Fruit fly (Drosophila melanogaster): Measurements from ENCODE around the gene Sec61gamma.

The Sec61gamma gene

dm6 chrX:19663196-19663858 lies 20.2 kb downstream of the Sec61gamma start (continued):
- peak; percentile 14 for TF ChIP-seq rgr (GFP tag; optimal IDR thresholded peaks at IDR 0.05)
- peak; percentile 68 for TF ChIP-seq Sp1 (GFP tag; optimal IDR thresholded peaks at IDR 0.05)

- TF ChIP-seq Dif (GFP tag; optimal IDR thresholded peaks at IDR 0.05; ENCODE audit: partially characterized antibody) (no peak), Hr78 (GFP tag; optimal IDR thresholded peaks at IDR 0.05) (no peak), woc (GFP tag; optimal IDR thresholded peaks at IDR 0.05) (peak; percentile 6), Hnf4 (GFP tag; optimal IDR thresholded peaks at IDR 0.05) (peak; percentile 15), GATAd (GFP tag; optimal IDR thresholded peaks at IDR 0.05) (no peak)
These were observed 21.0 kb downstream of the Sec61gamma start, which contains the start of the genes CG14223 and Ssu72 for dm6 chrX:19663859-19664728. Gene CG14223 (minus strand): TSS chrX:19663971. Gene Ssu72 (plus strand): TSS chrX:19664561.

- no peak for TF ChIP-seq Dfd (GFP tag; optimal IDR thresholded peaks at IDR 0.05)
- no peak for TF ChIP-seq Vsx2 (GFP tag; optimal IDR thresholded peaks at IDR 0.05; ENCODE audit: partially characterized antibody)
- TF ChIP-seq h (GFP tag; optimal IDR thresholded peaks at IDR 0.05), result peak; percentile 32
- TF ChIP-seq Hnf4 (GFP tag; optimal IDR thresholded peaks at IDR 0.05), result no peak
- no peak for TF ChIP-seq GATAd (GFP tag; optimal IDR thresholded peaks at IDR 0.05)
- TF ChIP-seq Mio (GFP tag; optimal IDR thresholded peaks at IDR 0.05), result no peak
- no peak for TF ChIP-seq sage (GFP tag; optimal IDR thresholded peaks at IDR 0.05)
- TF ChIP-seq Sp1 (GFP tag; optimal IDR thresholded peaks at IDR 0.05), result peak; percentile 49
- TF ChIP-seq Rel (GFP tag; optimal IDR thresholded peaks at IDR 0.05), result no peak
- peak; percentile 30 for TF ChIP-seq Rel (tag; optimal IDR thresholded peaks at IDR 0.05)
- peak; percentile 37 for TF ChIP-seq fru (GFP tag; optimal IDR thresholded peaks at IDR 0.05)
- peak; percentile 23 for TF ChIP-seq br (GFP tag; optimal IDR thresholded peaks at IDR 0.05)
- TF ChIP-seq ey (GFP tag; optimal IDR thresholded peaks at IDR 0.05), result peak; percentile 25
- TF ChIP-seq dmrt93B (GFP tag; optimal IDR thresholded peaks at IDR 0.05), result peak; percentile 20
- peak; percentile 11 for TF ChIP-seq CG9705 (GFP tag; optimal IDR thresholded peaks at IDR 0.05)
- no peak for TF ChIP-seq sv (GFP tag; optimal IDR thresholded peaks at IDR 0.05)
- TF ChIP-seq Dif (GFP tag; optimal IDR thresholded peaks at IDR 0.05; ENCODE audit: partially characterized antibody), result peak; percentile 48
- no peak for TF ChIP-seq dl (GFP tag; optimal IDR thresholded peaks at IDR 0.05; ENCODE audit: insufficient read depth in 1 of 2, partially characterized antibody in 2 of 2)
- no peak for TF ChIP-seq Jra (GFP tag; optimal IDR thresholded peaks at IDR 0.05)
- TF ChIP-seq N (GFP tag; optimal IDR thresholded peaks at IDR 0.05), result no peak
- TF ChIP-seq dsf (GFP tag; optimal IDR thresholded peaks at IDR 0.05; ENCODE audit: borderline replicate concordance), result no peak
- TF ChIP-seq jim (GFP tag; optimal IDR thresholded peaks at IDR 0.05), result no peak
- TF ChIP-seq OdsH (GFP tag; optimal IDR thresholded peaks at IDR 0.05), result no peak
- no peak for TF ChIP-seq psq (GFP tag; optimal IDR thresholded peaks at IDR 0.05)
- TF ChIP-seq usp (GFP tag; optimal IDR thresholded peaks at IDR 0.05), result no peak
- no peak for TF ChIP-seq lola (GFP tag; optimal IDR thresholded peaks at IDR 0.05)
- TF ChIP-seq Abd-B (GFP tag; optimal IDR thresholded peaks at IDR 0.05), result no peak
- no peak for TF ChIP-seq brk (GFP tag; optimal IDR thresholded peaks at IDR 0.05)
- TF ChIP-seq Myc (optimal IDR thresholded peaks at IDR 0.05), result no peak
- no peak for TF ChIP-seq CrebA (GFP tag; optimal IDR thresholded peaks at IDR 0.05; ENCODE audit: borderline replicate concordance)
- no peak for TF ChIP-seq Hr83 (GFP tag; optimal IDR thresholded peaks at IDR 0.05; ENCODE audit: poor library complexity, severe bottlenecking)
- no peak for TF ChIP-seq pan (optimal IDR thresholded peaks at IDR 0.05)
- peak in 1 of 2 experiments; percentile 43 for TF ChIP-seq foxo (GFP tag; optimal IDR thresholded peaks at IDR 0.05)
- peak; percentile 53 for TF ChIP-seq woc (GFP tag; optimal IDR thresholded peaks at IDR 0.05)
- TF ChIP-seq rgr (GFP tag; optimal IDR thresholded peaks at IDR 0.05), result peak; percentile 34
- peak; percentile 48 for TF ChIP-seq HLH106 (tag; optimal IDR thresholded peaks at IDR 0.05)
- no peak for TF ChIP-seq CG32264 (GFP tag; optimal IDR thresholded peaks at IDR 0.05)
- no peak for TF ChIP-seq tai (GFP tag; optimal IDR thresholded peaks at IDR 0.05)
- no peak for TF ChIP-seq Hr78 (GFP tag; optimal IDR thresholded peaks at IDR 0.05)
These were observed 22.6 kb downstream of the Sec61gamma start for dm6 chrX:19665684-19666141.

All from whole organism, wandering third instar larva.